Worm (Caenorhabditis elegans) whole organism, L4 larva: ENCODE data around the gene ubc-19.

ENCODE experiments used
- F26F4.8 ChIP-seq: fragments of 200-800 bp; sonication (Bioruptor generic); conservative IDR thresholded peaks from 2 replicates; pipeline ENCODE4 v1.3.6; 2022; ENCODE audit warnings: missing genetic modification characterization, missing compliant biosample characterization
- F44E2.7 ChIP-seq: fragments of 200-800 bp; sonication (Bioruptor generic); IDR thresholded peaks from 2 replicates; pipeline ENCODE4 v2.1.2; 2022; ENCODE audit warnings: missing genetic modification characterization, missing compliant biosample characterization
- T20F7.1 ChIP-seq: fragments of 200-800 bp; sonication (Bioruptor generic); optimal IDR thresholded peaks from 2 replicates; lab custom pipeline; 2018; ENCODE audit warnings: mild to moderate bottlenecking, missing genetic modification characterization, missing compliant biosample characterization
- T26A8.4 ChIP-seq: fragments of 200-800 bp; sonication (Bioruptor generic); IDR thresholded peaks from 2 replicates; pipeline ENCODE4 v1.3.6; 2022; ENCODE audit warnings: missing genetic modification characterization, missing compliant biosample characterization
- Y105C5A.15 ChIP-seq: fragments of 200-800 bp; sonication (Bioruptor generic); IDR thresholded peaks from 2 replicates; pipeline ENCODE4 v1.3.6; 2022; ENCODE audit warnings: missing genetic modification characterization, missing compliant biosample characterization
- Y48G9A.11 ChIP-seq: fragments of 200-800 bp; sonication (Bioruptor generic); IDR thresholded peaks from 2 replicates; pipeline ENCODE4 v1.3.6; 2022; ENCODE audit warnings: missing genetic modification reagents, missing genetic modification characterization, missing compliant biosample characterization
- Y5F2A.4 ChIP-seq: fragments of 200-800 bp; sonication (Bioruptor generic); optimal IDR thresholded peaks from 2 replicates; lab custom pipeline; 2018; ENCODE audit warnings: mild to moderate bottlenecking, missing genetic modification characterization, missing compliant biosample characterization
- ZK337.2 ChIP-seq: fragments of 200-800 bp; sonication (Bioruptor generic); IDR thresholded peaks from 2 replicates; pipeline ENCODE4 v1.3.6; 2022; ENCODE audit warnings: missing genetic modification reagents, missing genetic modification characterization, missing compliant biosample characterization
- aha-1 ChIP-seq: fragments of 150-350 bp; peaks from one replicate; lab custom pipeline; 2014; ENCODE audit warnings: missing biosample characterization, missing genetic modification characterization
- ama-1 ChIP-seq: fragments of 150-350 bp; optimal IDR thresholded peaks from 2 replicates; lab custom pipeline; 2014; ENCODE audit warnings: inconsistent platforms, mixed read lengths
- attf-4 ChIP-seq: sonication (generic microtip); optimal IDR thresholded peaks from 3 replicates; lab custom pipeline; 2017; ENCODE audit warnings: missing biosample characterization, missing genetic modification characterization
- ceh-82 ChIP-seq: sonication (generic microtip); optimal IDR thresholded peaks from 2 replicates; lab custom pipeline; 2017; ENCODE audit warnings: missing biosample characterization, missing genetic modification characterization
- cey-2 ChIP-seq: sonication (generic microtip); optimal IDR thresholded peaks from 3 replicates; lab custom pipeline; 2017; ENCODE audit warnings: missing genetic modification characterization, mild to moderate bottlenecking, missing compliant biosample characterization, antibody characterized with exemption, borderline replicate concordance; ENCODE audit not compliant: insufficient read depth
- daf-12 ChIP-seq: fragments of 150-350 bp; optimal IDR thresholded peaks from 2 replicates; lab custom pipeline; 2014; ENCODE audit warnings: missing biosample characterization, missing genetic modification reagents, missing genetic modification characterization
- daf-16 ChIP-seq, 3 experiments: sonication (generic microtip); optimal IDR thresholded peaks; 2 replicates each; lab custom pipeline; 2016 to 2017; ENCODE audit warnings: missing genetic modification characterization in 3 of 3, missing genetic modification reagents in 3 of 3, mild to moderate bottlenecking in 2 of 3, missing compliant biosample characterization in 2 of 3, missing biosample characterization in 1 of 3, moderate library complexity in 1 of 3
- daf-8 ChIP-seq: fragments of 200-800 bp; sonication (Bioruptor generic); IDR thresholded peaks from 2 replicates; pipeline ENCODE4 v1.3.6; 2022; ENCODE audit warnings: missing genetic modification characterization, missing compliant biosample characterization
- dmd-8 ChIP-seq: fragments of 200-800 bp; sonication (Bioruptor generic); IDR thresholded peaks from 2 replicates; pipeline ENCODE4 v1.3.6; 2022; ENCODE audit warnings: missing genetic modification characterization, missing compliant biosample characterization
- dpl-1 ChIP-seq: fragments of 150-350 bp; optimal IDR thresholded peaks from 2 replicates; lab custom pipeline; 2014; ENCODE audit warnings: missing biosample characterization, missing genetic modification reagents, missing genetic modification characterization
- duxl-1 ChIP-seq: sonication (generic microtip); optimal IDR thresholded peaks from 2 replicates; lab custom pipeline; 2016; ENCODE audit warnings: mild to moderate bottlenecking, missing genetic modification characterization, moderate library complexity, missing compliant biosample characterization; ENCODE audit not compliant: poor library complexity
- dve-1 ChIP-seq: sonication (generic microtip); optimal IDR thresholded peaks from 2 replicates; lab custom pipeline; 2017; ENCODE audit warnings: antibody characterized with exemption, mild to moderate bottlenecking, missing genetic modification characterization, missing compliant biosample characterization; ENCODE audit not compliant: insufficient read depth
- egl-27 ChIP-seq: sonication (generic microtip); optimal IDR thresholded peaks from 3 replicates; lab custom pipeline; 2017; ENCODE audit warnings: missing biosample characterization, missing genetic modification reagents, missing genetic modification characterization
- fos-1 ChIP-seq: fragments of 150-350 bp; optimal IDR thresholded peaks from 2 replicates; lab custom pipeline; 2014; ENCODE audit warnings: missing biosample characterization, missing genetic modification characterization
- hlh-30 ChIP-seq: sonication (generic microtip); optimal IDR thresholded peaks from 2 replicates; lab custom pipeline; 2017; ENCODE audit warnings: antibody characterized with exemption, mild to moderate bottlenecking, missing genetic modification characterization, missing compliant biosample characterization; ENCODE audit not compliant: insufficient read depth
- hmg-1.1 ChIP-seq: fragments of 200-800 bp; sonication (Bioruptor generic); IDR thresholded peaks from 2 replicates; pipeline ENCODE4 v1.3.6; 2022; ENCODE audit warnings: missing genetic modification reagents, missing genetic modification characterization, missing compliant biosample characterization
- lim-7 ChIP-seq: fragments of 200-800 bp; sonication (Bioruptor generic); IDR thresholded peaks from 2 replicates; pipeline ENCODE4 v1.3.6; 2022; ENCODE audit warnings: missing genetic modification characterization, missing compliant biosample characterization
- lin-13 ChIP-seq: fragments of 150-350 bp; optimal IDR thresholded peaks from 2 replicates; lab custom pipeline; 2014; ENCODE audit warnings: missing biosample characterization, missing genetic modification reagents, missing genetic modification characterization
- lin-29 ChIP-seq: fragments of 200-800 bp; sonication (Bioruptor generic); IDR thresholded peaks from 2 replicates; pipeline ENCODE4 v1.3.6; 2022; ENCODE audit warnings: missing genetic modification reagents, missing genetic modification characterization, missing compliant biosample characterization
- lir-3 ChIP-seq: sonication (generic microtip); optimal IDR thresholded peaks from 2 replicates; lab custom pipeline; 2016; ENCODE audit warnings: mild to moderate bottlenecking, missing genetic modification characterization, missing compliant biosample characterization
- madf-5 ChIP-seq, 2 experiments: fragments of 200-800 bp; sonication (Bioruptor generic); IDR thresholded peaks; 2 replicates each; pipeline ENCODE4 v1.3.6; 2022; ENCODE audit warnings: missing compliant biosample characterization in 2 of 2, missing genetic modification characterization in 2 of 2
- mdt-29 ChIP-seq: fragments of 200-800 bp; sonication (Bioruptor generic); IDR thresholded peaks from 2 replicates; pipeline ENCODE4 v1.3.6; 2022; ENCODE audit warnings: missing genetic modification reagents, missing genetic modification characterization, missing compliant biosample characterization
- mep-1 ChIP-seq: fragments of 150-350 bp; sonication (generic microtip); optimal IDR thresholded peaks from 3 replicates; lab custom pipeline; 2014; ENCODE audit warnings: missing biosample characterization, missing genetic modification characterization
- mes-2 ChIP-seq: sonication (generic microtip); optimal IDR thresholded peaks from 2 replicates; lab custom pipeline; 2016; ENCODE audit warnings: missing genotype, mild to moderate bottlenecking, missing genetic modification characterization, missing compliant biosample characterization; ENCODE audit not compliant: poor library complexity, severe bottlenecking
- mxl-3 ChIP-seq: fragments of 200-800 bp; sonication (Bioruptor generic); optimal IDR thresholded peaks from 2 replicates; lab custom pipeline; 2018; ENCODE audit warnings: mild to moderate bottlenecking, missing genetic modification characterization, missing compliant biosample characterization
- nhr-11 ChIP-seq: fragments of 150-350 bp; optimal IDR thresholded peaks from 2 replicates; lab custom pipeline; 2014; ENCODE audit warnings: missing biosample characterization, missing genetic modification characterization
- nhr-237 ChIP-seq: sonication (generic microtip); optimal IDR thresholded peaks from 2 replicates; lab custom pipeline; 2017; ENCODE audit warnings: missing biosample characterization, missing genetic modification characterization
- nhr-25 ChIP-seq: sonication (generic microtip); optimal IDR thresholded peaks from 2 replicates; lab custom pipeline; 2017; ENCODE audit warnings: missing genetic modification characterization, mild to moderate bottlenecking, missing compliant biosample characterization, antibody characterized with exemption, moderate library complexity, borderline replicate concordance; ENCODE audit not compliant: insufficient read depth
- nhr-28 ChIP-seq: fragments of 150-350 bp; optimal IDR thresholded peaks from 2 replicates; lab custom pipeline; 2014; ENCODE audit warnings: missing biosample characterization, missing genetic modification characterization
- nhr-42 ChIP-seq: fragments of 200-800 bp; sonication (Bioruptor generic); IDR thresholded peaks from 2 replicates; pipeline ENCODE4 v1.3.6; 2022; ENCODE audit warnings: missing genetic modification characterization, missing compliant biosample characterization
- nhr-76 ChIP-seq: fragments of 150-350 bp; optimal IDR thresholded peaks from 2 replicates; lab custom pipeline; 2014; ENCODE audit warnings: missing biosample characterization, missing genetic modification characterization
- nhr-77 ChIP-seq: fragments of 150-350 bp; optimal IDR thresholded peaks from 2 replicates; lab custom pipeline; 2014; ENCODE audit warnings: missing biosample characterization, missing genetic modification characterization
- pqm-1 ChIP-seq: sonication (generic microtip); optimal IDR thresholded peaks from 2 replicates; lab custom pipeline; 2017; ENCODE audit warnings: missing biosample characterization, missing genetic modification characterization
- rbr-2 ChIP-seq: sonication (generic microtip); optimal IDR thresholded peaks from 2 replicates; lab custom pipeline; 2016; ENCODE audit warnings: missing genotype, missing genetic modification characterization, missing compliant biosample characterization
- saeg-2 ChIP-seq: fragments of 200-800 bp; sonication (Bioruptor generic); IDR thresholded peaks from 2 replicates; pipeline ENCODE4 v1.3.6; 2022; ENCODE audit warnings: missing genetic modification reagents, missing genetic modification characterization, missing compliant biosample characterization
- skn-1 ChIP-seq: fragments of 150-350 bp; optimal IDR thresholded peaks from 2 replicates; lab custom pipeline; 2014; ENCODE audit warnings: missing biosample characterization, missing genetic modification characterization
- snpc-1.2 ChIP-seq: fragments of 200-800 bp; sonication (Bioruptor generic); IDR thresholded peaks from 2 replicates; pipeline ENCODE4 v1.3.6; 2022; ENCODE audit warnings: missing genetic modification reagents, missing genetic modification characterization, missing compliant biosample characterization
- snpc-4 ChIP-seq: fragments of 150-350 bp; optimal IDR thresholded peaks from 2 replicates; lab custom pipeline; 2014; ENCODE audit warnings: missing biosample characterization, missing genetic modification characterization
- spr-1 ChIP-seq: sonication (generic microtip); optimal IDR thresholded peaks from 2 replicates; lab custom pipeline; 2016; ENCODE audit warnings: mild to moderate bottlenecking, missing genetic modification characterization, missing compliant biosample characterization
- spr-3 ChIP-seq: fragments of 200-800 bp; sonication (Bioruptor generic); optimal IDR thresholded peaks from 2 replicates; lab custom pipeline; 2018; ENCODE audit warnings: mild to moderate bottlenecking, missing genetic modification characterization, missing compliant biosample characterization
- zip-2 ChIP-seq: fragments of 150-350 bp; optimal IDR thresholded peaks from 2 replicates; lab custom pipeline; 2014; ENCODE audit warnings: missing biosample characterization, missing genetic modification characterization

Gene ubc-19

DNA sequence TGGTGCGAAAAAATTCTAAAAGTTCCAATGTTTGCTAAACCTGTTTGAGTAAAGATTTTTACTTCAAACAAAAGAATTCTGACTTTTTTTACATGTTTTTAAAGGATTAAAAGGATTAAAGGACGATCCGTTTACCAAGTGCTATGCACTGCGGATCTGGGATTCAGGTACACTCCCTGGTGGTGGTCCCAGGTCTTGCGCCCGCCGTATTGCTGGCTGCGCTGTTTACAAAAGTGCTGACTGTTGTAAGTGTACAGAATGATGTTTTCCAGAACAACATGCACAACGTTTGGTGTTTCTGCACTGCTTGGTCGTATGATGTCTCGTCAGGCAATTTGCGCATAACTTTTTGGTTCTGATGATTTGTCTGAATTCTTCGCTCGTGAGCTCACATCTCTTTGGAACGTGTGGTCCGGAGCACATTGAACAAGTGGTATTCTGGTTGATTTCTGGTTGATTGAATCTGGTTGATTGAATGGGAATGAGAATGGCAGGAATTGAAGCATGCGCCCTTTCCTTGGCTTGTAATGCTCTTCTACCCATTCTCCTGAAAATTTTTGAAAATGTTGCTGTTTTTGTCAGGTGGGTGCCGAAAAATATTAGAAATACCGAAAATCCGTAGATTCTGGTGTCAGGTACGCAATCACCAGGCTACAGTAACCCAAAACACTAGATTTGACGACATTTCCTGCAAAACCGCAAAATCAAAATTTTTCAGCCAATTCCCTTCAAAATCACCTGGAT lies 15.9 kb upstream of the ubc-19 start:
- TF ChIP-seq F44E2.7 (GFP tag; lab: Robert Waterston, UW) (0 out of 2 replicates have a peak, but pooled peaks have one; percentile 2), lin-29 (GFP tag; lab: Robert Waterston, UW) (no peak), zip-2 (tag; lab: Kevin White, UChicago) (no peak), nhr-25 (tag; lab: Kevin White, UChicago) (no peak), mdt-29 (no peak; the same call in 1 of the 2 replicates), duxl-1 (tag; lab: Kevin White, UChicago) (no peak), Y5F2A.4 (GFP tag; lab: Kevin White, UChicago) (no peak), F26F4.8 (GFP tag; lab: Robert Waterston, UW) (0 out of 2 replicates have a peak, but pooled peaks have one; percentile 46), nhr-77 (tag; lab: Kevin White, UChicago) (no peak), Y105C5A.15 (GFP tag; lab: Robert Waterston, UW) (0 out of 2 replicates have a peak, but pooled peaks have one; percentile 38), nhr-237 (no peak), hmg-1.1 (GFP tag; lab: Robert Waterston, UW) (no peak), nhr-28 (tag; lab: Kevin White, UChicago) (no peak), mes-2 (tag; lab: Kevin White, UChicago) (no peak), ceh-82 (tag; lab: Kevin White, UChicago) (no peak), ama-1 (lab: Kevin White, UChicago) (no peak), cey-2 (tag; lab: Kevin White, UChicago) (no peak), snpc-1.2 (no peak), T20F7.1 (GFP tag; lab: Kevin White, UChicago) (no peak), attf-4 (tag; lab: Kevin White, UChicago) (no peak), dve-1 (tag; lab: Kevin White, UChicago) (no peak), Y48G9A.11 (GFP tag; lab: Robert Waterston, UW) (no peak), mxl-3 (GFP tag; lab: Kevin White, UChicago) (no peak), spr-3 (no peak), lin-13 (no peak), ZK337.2 (no peak), nhr-76 (tag; lab: Kevin White, UChicago) (no peak), snpc-4 (tag; lab: Kevin White, UChicago) (no peak), nhr-11 (tag; lab: Kevin White, UChicago) (no peak), skn-1 (no peak), hlh-30 (tag; lab: Kevin White, UChicago) (no peak), daf-12 (tag; lab: Kevin White, UChicago) (no peak), dmd-8 (GFP tag; lab: Robert Waterston, UW) (peak; percentile 69), nhr-42 (GFP tag; lab: Robert Waterston, UW) (no peak), lir-3 (tag; lab: Kevin White, UChicago) (no peak), T26A8.4 (GFP tag; lab: Robert Waterston, UW) (no peak), lim-7 (GFP tag; lab: Robert Waterston, UW) (no peak; the same call in 1 of the 2 replicates), daf-16 (GFP tag; optimal IDR thresholded peaks at IDR 0.05; lab: Kevin White, UChicago) (no peak), daf-16 (tag; optimal IDR thresholded peaks at IDR 0.05; lab: Kevin White, UChicago) (no peak), fos-1 (tag; lab: Kevin White, UChicago) (no peak), daf-8 (GFP tag; lab: Robert Waterston, UW) (no peak), madf-5 (GFP tag; IDR thresholded peaks at IDR 0.05; lab: Robert Waterston, UW) (no peak), saeg-2 (no peak), pqm-1 (tag; lab: Kevin White, UChicago) (no peak), aha-1 (tag; lab: Kevin White, UChicago) (no peak), rbr-2 (tag; lab: Kevin White, UChicago) (no peak), egl-27 (tag; lab: Kevin White, UChicago) (no peak), dpl-1 (no peak), mep-1 (tag; lab: Kevin White, UChicago) (no peak), spr-1 (tag; lab: Kevin White, UChicago) (no peak)
